Fruit fly (Drosophila melanogaster) whole organism: Measurements from ENCODE around the gene CG44158.

Experiments used
- CG8478 ChIP-seq: fragments of >200 bp; optimal IDR thresholded peaks from 2 replicates; lab custom pipeline; 2018; ENCODE audit warnings: inconsistent platforms
- Dll ChIP-seq: fragments of >200 bp; optimal IDR thresholded peaks from 2 replicates; lab custom pipeline; 2017
- EcR ChIP-seq, 2 experiments: fragments of >200 bp; optimal IDR thresholded peaks; 2 replicates each; lab custom pipeline; 2017; ENCODE audit warnings: missing biosample characterization in 2 of 2, missing genetic modification characterization in 2 of 2, missing genetic modification reagents in 2 of 2
- pan ChIP-seq: fragments of >200 bp; optimal IDR thresholded peaks from 2 replicates; lab custom pipeline; 2017
- psq ChIP-seq: fragments of >200 bp; optimal IDR thresholded peaks from 2 replicates; lab custom pipeline; 2017
- usp ChIP-seq: fragments of >200 bp; optimal IDR thresholded peaks from 2 replicates; lab custom pipeline; 2017; ENCODE audit warnings: missing biosample characterization, missing genetic modification characterization, mixed read lengths

The CG44158 gene

DNA sequence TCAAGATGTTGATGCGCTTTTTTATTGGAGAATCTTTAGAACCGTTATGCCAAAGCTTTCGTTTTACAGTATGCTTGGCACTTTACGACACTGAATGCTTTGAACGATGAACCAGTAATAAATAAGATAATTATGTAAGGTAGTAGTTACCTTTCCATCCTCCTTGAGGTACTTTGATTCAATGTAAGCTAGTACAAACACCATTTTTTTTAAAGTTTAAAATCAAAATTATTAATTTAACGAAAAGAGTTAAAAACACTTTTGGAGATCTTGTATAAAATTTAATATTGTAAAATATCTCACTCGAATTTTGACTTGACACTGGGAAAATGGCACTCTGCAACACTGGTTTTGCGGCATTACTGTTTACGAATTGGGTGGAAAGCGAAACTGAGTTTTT lies 23.2 kb upstream of the CG44158 start, which contains the start of the genes Arp5 and CG7208:
Gene Arp5, plus strand, starts transcription at position 114 of the 400 bp plus-strand sequence.
Gene CG7208, minus strand, starts transcription at position 331 of the 400 bp plus-strand sequence.
- TF ChIP-seq Dll (lab: Kevin White, UChicago) (no peak), CG8478 (lab: Kevin White, UChicago) (no peak), EcR (GFP tag; optimal IDR thresholded peaks at IDR 0.05; lab: Kevin White, UChicago) (no peak), pan (lab: Kevin White, UChicago) (no peak), usp (GFP tag; lab: Kevin White, UChicago) (no peak), psq (lab: Kevin White, UChicago) (no peak)

DNA sequence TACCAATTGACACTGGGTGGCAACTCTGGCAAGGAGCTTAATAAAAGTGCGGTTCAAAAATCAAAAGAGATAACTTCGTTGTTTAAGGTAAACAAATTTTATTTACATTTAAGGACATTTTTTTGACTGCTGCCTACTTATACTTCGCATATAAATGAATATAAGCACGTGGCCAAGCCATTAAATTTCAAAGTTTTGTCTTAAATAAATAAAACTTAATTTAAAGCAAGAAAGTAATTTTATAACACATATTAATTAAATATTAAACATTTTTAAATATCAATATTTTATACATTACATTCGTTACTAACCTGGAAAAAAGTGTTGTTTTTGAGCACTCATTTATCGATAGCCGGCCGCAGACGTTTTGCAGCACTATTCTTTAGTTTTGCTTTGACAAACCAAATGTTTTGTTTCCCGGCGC lies 19.9 kb upstream of the CG44158 start, which contains the start of the genes CG12321 and MED17:
Gene CG12321, minus strand, starts transcription at position 6 of the 424 bp plus-strand sequence.
Gene MED17, plus strand, starts transcription at position 371 of the 424 bp plus-strand sequence.
- TF ChIP-seq EcR (GFP tag; optimal IDR thresholded peaks at IDR 0.05; lab: Kevin White, UChicago) (no peak), Dll (lab: Kevin White, UChicago) (no peak), psq (lab: Kevin White, UChicago) (no peak), pan (lab: Kevin White, UChicago) (no peak), CG8478 (lab: Kevin White, UChicago) (no peak), usp (GFP tag; lab: Kevin White, UChicago) (no peak)

dm6 chr3R:18191867-18192266 lies 16.7 kb upstream of the CG44158 start, which contains the start of gene CG14313:
Gene CG14313 (minus strand): TSS chr3R:18191967.
- TF ChIP-seq CG8478 (lab: Kevin White, UChicago): no peak
- no peak for TF ChIP-seq psq (lab: Kevin White, UChicago)
- no peak for TF ChIP-seq pan (lab: Kevin White, UChicago)
- no peak for TF ChIP-seq Dll (lab: Kevin White, UChicago)
- TF ChIP-seq usp (GFP tag; lab: Kevin White, UChicago): no peak
- TF ChIP-seq EcR (GFP tag; optimal IDR thresholded peaks at IDR 0.05; lab: Kevin White, UChicago): no peak

DNA sequence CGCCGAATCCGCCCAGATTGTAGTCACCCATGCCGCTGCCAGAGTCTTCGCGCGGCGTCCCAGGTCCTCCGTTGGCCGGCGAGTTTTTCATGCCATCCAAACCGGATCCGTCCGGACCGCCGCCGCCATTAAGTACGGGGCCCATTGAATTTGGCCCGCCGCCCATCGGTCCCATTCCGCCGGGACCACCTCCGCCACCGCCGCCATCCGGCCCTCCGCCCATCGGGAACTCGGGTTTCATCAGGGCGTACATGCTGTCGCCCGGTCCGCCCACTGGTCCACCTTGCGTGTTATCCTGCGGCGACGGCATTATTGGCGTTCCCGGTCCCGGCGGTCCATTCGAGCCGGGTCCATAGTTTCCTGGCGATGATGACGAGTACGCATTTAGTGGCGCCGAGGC lies 13.3 kb upstream of the CG44158 start:
- TF ChIP-seq CG8478 (lab: Kevin White, UChicago) (no peak), usp (GFP tag; lab: Kevin White, UChicago) (no peak), psq (lab: Kevin White, UChicago) (no peak), pan (lab: Kevin White, UChicago) (no peak), EcR (GFP tag; optimal IDR thresholded peaks at IDR 0.05; lab: Kevin White, UChicago) (no peak), Dll (lab: Kevin White, UChicago) (no peak)

dm6 chr3R:18196622-18196990 lies 12.0 kb upstream of the CG44158 start:
- TF ChIP-seq CG8478 (lab: Kevin White, UChicago): no peak
- no peak for TF ChIP-seq usp (GFP tag; lab: Kevin White, UChicago)
- TF ChIP-seq pan (lab: Kevin White, UChicago): no peak
- TF ChIP-seq EcR (GFP tag; optimal IDR thresholded peaks at IDR 0.05; lab: Kevin White, UChicago): no peak
- TF ChIP-seq psq (lab: Kevin White, UChicago): no peak
- no peak for TF ChIP-seq Dll (lab: Kevin White, UChicago)

- TF ChIP-seq usp (GFP tag; lab: Kevin White, UChicago) (no peak), Dll (lab: Kevin White, UChicago) (peak; percentile 98), psq (lab: Kevin White, UChicago) (no peak), CG8478 (lab: Kevin White, UChicago) (peak; percentile 51)
These were observed 11.4 kb upstream of the CG44158 start for dm6 chr3R:18196991-18197801.

DNA sequence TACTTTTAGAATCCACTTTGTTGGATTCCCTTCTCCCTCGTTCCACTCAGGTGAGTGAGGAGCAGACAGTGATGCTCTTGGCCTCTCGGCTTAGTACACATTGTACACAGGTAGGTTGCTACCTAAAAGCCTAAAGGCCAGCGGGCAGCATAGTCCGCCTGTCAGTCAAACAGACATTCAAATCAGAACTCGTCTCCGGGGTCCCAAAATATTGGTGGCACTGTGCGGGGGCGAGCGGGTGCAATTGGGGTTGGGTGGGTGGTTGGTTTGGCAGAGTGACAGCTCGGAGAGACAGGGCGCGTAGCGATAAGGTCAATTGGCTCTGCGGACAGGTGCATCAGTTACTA lies 10.8 kb upstream of the CG44158 start:
- TF ChIP-seq EcR (GFP tag; optimal IDR thresholded peaks at IDR 0.05; lab: Kevin White, UChicago) (no peak), usp (GFP tag; lab: Kevin White, UChicago) (no peak), CG8478 (lab: Kevin White, UChicago) (no peak), pan (lab: Kevin White, UChicago) (no peak), psq (lab: Kevin White, UChicago) (no peak), Dll (lab: Kevin White, UChicago) (no peak)

DNA sequence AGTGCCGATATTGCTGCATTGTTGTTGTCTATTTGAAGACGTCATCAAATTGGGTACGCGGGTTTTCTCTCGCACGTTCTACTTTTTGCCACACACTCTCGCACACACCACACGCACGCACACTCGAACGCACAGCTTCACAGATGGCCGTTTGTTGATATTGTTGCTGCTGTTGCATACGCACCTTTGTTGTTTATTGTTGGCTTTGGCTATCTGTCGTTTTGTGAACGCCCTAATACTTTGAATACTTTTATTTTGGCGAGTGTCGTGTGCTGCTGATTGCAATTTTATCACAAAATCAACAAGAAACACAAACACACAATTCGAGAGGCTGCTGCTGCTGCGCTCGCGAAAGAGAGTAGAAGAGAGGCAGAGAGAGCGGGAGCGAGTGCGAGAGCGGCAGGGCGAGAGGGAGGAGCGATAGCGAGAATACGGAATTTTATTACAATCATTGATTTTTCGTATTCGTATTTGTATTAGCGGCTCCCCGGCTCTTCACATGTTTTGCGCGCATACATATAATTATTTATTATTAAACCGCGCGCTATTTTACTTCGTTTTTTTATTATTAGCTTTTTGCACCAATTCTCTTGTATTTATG lies 10.0 kb upstream of the CG44158 start:
- no peak for TF ChIP-seq usp (GFP tag; lab: Kevin White, UChicago)
- no peak for TF ChIP-seq EcR (GFP tag; optimal IDR thresholded peaks at IDR 0.05; lab: Kevin White, UChicago)
- TF ChIP-seq psq (lab: Kevin White, UChicago): no peak
- no peak for TF ChIP-seq pan (lab: Kevin White, UChicago)
- TF ChIP-seq Dll (lab: Kevin White, UChicago): peak; percentile 97

dm6 chr3R:18199177-18199884 lies 9.2 kb upstream of the CG44158 start, which contains the start of the genes Ssdp and CG7985:
Gene Ssdp (minus strand): TSS chr3R:18199595.
Gene CG7985 (plus strand): TSS chr3R:18199857.
- TF ChIP-seq EcR (GFP tag; optimal IDR thresholded peaks at IDR 0.05; lab: Kevin White, UChicago): no peak
- peak; percentile 59 for TF ChIP-seq psq (lab: Kevin White, UChicago)
- no peak for TF ChIP-seq Dll (lab: Kevin White, UChicago)

DNA sequence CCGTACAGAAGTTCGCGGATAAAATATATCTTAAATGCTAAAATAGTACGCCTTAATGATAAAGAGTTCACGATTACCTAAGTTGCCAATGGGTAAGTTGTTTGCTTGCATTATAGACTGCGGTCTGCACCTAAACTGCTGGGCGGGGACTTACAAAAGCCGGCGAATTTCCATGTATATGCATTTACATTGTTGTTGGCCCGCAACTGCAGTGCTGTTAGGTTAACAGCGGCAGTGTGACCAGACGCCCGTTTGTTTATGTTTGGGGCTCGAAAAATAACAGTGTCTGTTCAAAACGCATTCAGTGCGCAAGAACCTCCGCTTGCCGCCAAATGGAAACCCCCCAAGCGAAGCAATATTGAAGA lies 8.7 kb upstream of the CG44158 start:
- no peak for TF ChIP-seq usp (GFP tag; lab: Kevin White, UChicago)
- no peak for TF ChIP-seq Dll (lab: Kevin White, UChicago)
- no peak for TF ChIP-seq CG8478 (lab: Kevin White, UChicago)
- TF ChIP-seq psq (lab: Kevin White, UChicago): no peak
- no peak for TF ChIP-seq pan (lab: Kevin White, UChicago)
- TF ChIP-seq EcR (GFP tag; optimal IDR thresholded peaks at IDR 0.05; lab: Kevin White, UChicago): no peak
